Worm (Caenorhabditis elegans): ENCODE measurements around the gene F58H1.3.

F58H1.3 gene

DNA sequence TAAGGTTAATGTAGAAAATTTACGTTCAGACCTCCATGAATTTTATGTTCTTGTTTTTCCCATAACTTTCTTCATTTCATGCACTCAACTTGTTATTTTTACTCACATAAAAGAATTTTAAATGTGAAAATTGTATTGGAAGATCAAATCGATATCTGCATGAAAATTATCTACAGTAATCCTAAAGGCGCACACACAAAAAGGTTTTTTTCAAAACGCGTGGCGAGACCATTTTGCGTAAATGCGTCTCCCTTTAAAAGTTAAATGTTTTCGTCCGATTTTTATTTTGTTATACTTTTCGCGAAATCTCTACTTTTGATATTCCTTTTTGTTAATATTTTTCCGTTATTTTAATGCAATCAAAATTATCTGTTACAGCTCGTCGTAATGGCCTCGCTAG is 16.6 kb upstream of the F58H1.3 start, which contains the start of gene R31.2 (continued):
- TF ChIP-seq ama-1 (optimal IDR thresholded peaks at IDR 0.05) (no peak), ama-1 (GFP tag; optimal IDR thresholded peaks at IDR 0.05) (no peak), zim-3 (tag; optimal IDR thresholded peaks at IDR 0.05) (no peak), ceh-91 (GFP tag; IDR thresholded peaks at IDR 0.05) (peak; percentile 55; the same call in 1 of the 2 replicates), madf-6 (GFP tag; IDR thresholded peaks at IDR 0.05) (peak; percentile 92), pha-4 (tag; optimal IDR thresholded peaks at IDR 0.05) (no peak), lag-1 (GFP tag; IDR thresholded peaks at IDR 0.05) (no peak), B0336.3 (GFP tag; IDR thresholded peaks at IDR 0.05) (no peak), pbrm-1 (GFP tag; IDR thresholded peaks at IDR 0.05) (peak; percentile 46; the same call in 1 of the 2 replicates), ceh-100 (GFP tag; IDR thresholded peaks at IDR 0.05) (no peak), lin-35 (GFP tag; optimal IDR thresholded peaks at IDR 0.05) (no peak), dpff-1 (tag; optimal IDR thresholded peaks at IDR 0.05) (no peak), F10E7.11 (tag; optimal IDR thresholded peaks at IDR 0.05) (no peak), F49E8.2 (tag; optimal IDR thresholded peaks at IDR 0.05; ENCODE audit: insufficient read depth) (no peak)

DNA sequence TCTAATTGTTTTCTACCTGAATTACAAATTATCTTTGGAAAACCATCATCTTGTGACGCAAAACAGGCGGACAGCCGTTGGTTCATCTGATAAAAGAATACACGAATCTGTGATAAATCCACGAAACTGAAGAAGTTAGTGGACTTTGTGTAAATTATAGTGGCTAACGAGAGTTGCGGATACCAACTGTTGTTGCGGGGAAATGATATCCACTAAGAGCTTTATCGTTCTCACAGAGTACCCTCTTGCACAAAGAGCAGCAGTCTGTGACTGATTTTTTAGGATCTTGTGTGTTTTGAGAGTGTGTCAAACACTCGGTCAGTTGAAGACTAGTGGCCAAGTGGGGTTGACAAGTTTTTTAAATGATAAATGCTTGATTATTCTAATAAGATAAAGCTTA is 14.1 kb upstream of the F58H1.3 start:
- no peak for TF ChIP-seq K12H6.12 (tag; optimal IDR thresholded peaks at IDR 0.05)
- TF ChIP-seq chd-7 (tag; optimal IDR thresholded peaks at IDR 0.05): no peak
- no peak for TF ChIP-seq madf-8 (GFP tag; conservative IDR thresholded peaks at IDR 0.05)
- TF ChIP-seq snpc-1.3 (tag; optimal IDR thresholded peaks at IDR 0.05; ENCODE audit: insufficient read depth): no peak
- no peak for TF ChIP-seq ekl-4 (GFP tag; IDR thresholded peaks at IDR 0.05)
- TF ChIP-seq hmg-1.2 (GFP tag; IDR thresholded peaks at IDR 0.05): no peak
- TF ChIP-seq F52B5.7 (tag; optimal IDR thresholded peaks at IDR 0.05): no peak
- TF ChIP-seq lag-1 (GFP tag; IDR thresholded peaks at IDR 0.05): no peak
- no peak for TF ChIP-seq F23B12.7 (tag; optimal IDR thresholded peaks at IDR 0.05; ENCODE audit: insufficient read depth)
- TF ChIP-seq aptf-2 (GFP tag; conservative IDR thresholded peaks at IDR 0.05): no peak
- TF ChIP-seq F39B2.1 (GFP tag; IDR thresholded peaks at IDR 0.05): no peak
- no peak for TF ChIP-seq zfh-2 (GFP tag; conservative IDR thresholded peaks at IDR 0.05)
- TF ChIP-seq let-607 (tag; optimal IDR thresholded peaks at IDR 0.05): no peak
- TF ChIP-seq C17E4.6 (GFP tag; IDR thresholded peaks at IDR 0.05): no peak
- no peak for TF ChIP-seq die-1 (tag; optimal IDR thresholded peaks at IDR 0.05)
- no peak for TF ChIP-seq K11D2.4 (GFP tag; IDR thresholded peaks at IDR 0.05)
- no peak for TF ChIP-seq pbrm-1 (GFP tag; IDR thresholded peaks at IDR 0.05)
- no peak for TF ChIP-seq hlh-12 (tag; optimal IDR thresholded peaks at IDR 0.05)

DNA sequence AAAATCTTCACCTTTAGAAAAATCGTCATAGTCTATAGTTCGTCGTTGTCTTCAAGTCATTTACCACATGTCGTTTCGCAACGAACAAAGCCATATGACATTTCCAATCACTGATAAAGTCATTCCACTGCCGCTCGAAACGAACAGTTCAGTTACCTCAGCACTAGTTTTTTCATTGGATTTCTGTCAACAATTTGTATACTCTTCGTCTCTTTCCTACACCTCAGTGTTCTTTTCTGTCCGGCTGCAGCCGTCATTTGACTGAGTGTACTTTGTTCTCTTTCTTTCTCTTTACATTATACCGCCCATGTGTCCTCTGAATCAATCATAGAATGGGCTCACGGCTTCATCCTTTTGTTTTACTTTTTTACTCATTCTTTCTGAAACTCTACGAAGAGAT is 12.5 kb upstream of the F58H1.3 start:
- TF ChIP-seq lin-54 (GFP tag; optimal IDR thresholded peaks at IDR 0.05): no peak
- TF ChIP-seq ets-4 (GFP tag; optimal IDR thresholded peaks at IDR 0.05): no peak
- TF ChIP-seq ceh-91 (GFP tag; IDR thresholded peaks at IDR 0.05): no peak
- TF ChIP-seq zfh-2 (GFP tag; conservative IDR thresholded peaks at IDR 0.05): no peak
- TF ChIP-seq athp-1 (tag; optimal IDR thresholded peaks at IDR 0.05): no peak
- no peak for TF ChIP-seq hmg-20 (GFP tag; IDR thresholded peaks at IDR 0.05)
- TF ChIP-seq T26A5.8 (tag; optimal IDR thresholded peaks at IDR 0.05): no peak
- TF ChIP-seq nhr-90 (tag; optimal IDR thresholded peaks at IDR 0.05): no peak
- no peak for TF ChIP-seq ztf-6 (GFP tag; IDR thresholded peaks at IDR 0.05)
- peak; percentile 40 for TF ChIP-seq attf-5 (GFP tag; optimal IDR thresholded peaks at IDR 0.05)
- no peak for TF ChIP-seq C06A6.2 (GFP tag; conservative IDR thresholded peaks at IDR 0.05)
- no peak for TF ChIP-seq attf-6 (GFP tag; IDR thresholded peaks at IDR 0.05)
- TF ChIP-seq egl-44 (GFP tag; IDR thresholded peaks at IDR 0.05): no peak
- TF ChIP-seq bed-1 (GFP tag; IDR thresholded peaks at IDR 0.05): no peak
- TF ChIP-seq gei-17 (GFP tag; optimal IDR thresholded peaks at IDR 0.05): no peak
- no peak for TF ChIP-seq aptf-2 (GFP tag; conservative IDR thresholded peaks at IDR 0.05)
- TF ChIP-seq dpff-1 (tag; optimal IDR thresholded peaks at IDR 0.05): no peak
- no peak for TF ChIP-seq ztf-26 (tag; optimal IDR thresholded peaks at IDR 0.05)
- no peak for TF ChIP-seq F37B4.10 (GFP tag; IDR thresholded peaks at IDR 0.05)
- peak; percentile 26 for TF ChIP-seq tbp1 (GFP tag; optimal IDR thresholded peaks at IDR 0.05)
- TF ChIP-seq sdz-38 (tag; optimal IDR thresholded peaks at IDR 0.05): no peak
- no peak for TF ChIP-seq nfya-2 (GFP tag; IDR thresholded peaks at IDR 0.05)
